Fruit fly (Drosophila melanogaster): Measurements from ENCODE around the gene CG32278.

- TF ChIP-seq Pif1A (GFP tag; optimal IDR thresholded peaks at IDR 0.05) (no peak), EcR (GFP tag; optimal IDR thresholded peaks at IDR 0.05) (no peak), gl (tag; optimal IDR thresholded peaks at IDR 0.05) (no peak), Snoo (tag; optimal IDR thresholded peaks at IDR 0.05) (no peak), CG14655 (GFP tag; optimal IDR thresholded peaks at IDR 0.05) (no peak), fd96Ca (GFP tag; IDR thresholded peaks at IDR 0.05) (no peak)
These were observed 18.2 kb downstream of the CG32278 start, which contains the start of gene CG14957 for dm6 chr3L:3187263-3187662.
